Fruit fly (Drosophila melanogaster) whole organism, embryonic: Measurements from ENCODE around the gene CG13239.
A peak's percentile ranks its signal among the peaks of the same experiment; 100 is the strongest.

ENCODE experiments used
- Antp ChIP-seq: fragments of 200-800 bp; sonication (Bioruptor generic); optimal IDR thresholded peaks from 3 replicates; lab custom pipeline; 2016; ENCODE audit warnings: missing biosample characterization, missing genetic modification characterization
- BEAF-32 ChIP-seq: fragments of 200-800 bp; sonication (Bioruptor generic); optimal IDR thresholded peaks from 3 replicates; lab custom pipeline; 2017; ENCODE audit warnings: missing biosample characterization, missing genetic modification characterization, mild to moderate bottlenecking, moderate library complexity, missing genetic modification reagents
- CG11093 ChIP-seq: fragments of 200-800 bp; sonication (Bioruptor generic); IDR thresholded peaks from 3 replicates; pipeline ENCODE4 v1.3.6; 2022; ENCODE audit warnings: missing biosample characterization, missing genetic modification characterization
- CG17568 ChIP-seq: fragments of 200-800 bp; sonication (Bioruptor generic); optimal IDR thresholded peaks from 2 replicates; lab custom pipeline; 2018; ENCODE audit warnings: missing biosample characterization, mild to moderate bottlenecking, missing genetic modification characterization, moderate library complexity
- CG2202 ChIP-seq: fragments of 200-800 bp; sonication (Bioruptor generic); optimal IDR thresholded peaks from 2 replicates; lab custom pipeline; 2018; ENCODE audit warnings: missing biosample characterization, mild to moderate bottlenecking, missing genetic modification characterization
- CG4328 ChIP-seq: fragments of 200-800 bp; sonication (Bioruptor generic); optimal IDR thresholded peaks from 3 replicates; lab custom pipeline; 2017; ENCODE audit warnings: missing biosample characterization, missing genetic modification reagents, missing genetic modification characterization
- CG4404 ChIP-seq: fragments of 200-800 bp; sonication (Bioruptor generic); IDR thresholded peaks from 2 replicates; pipeline ENCODE4 v1.3.6; 2022; ENCODE audit warnings: missing biosample characterization, missing genetic modification characterization
- CG6254 ChIP-seq: fragments of 200-800 bp; sonication (Bioruptor generic); optimal IDR thresholded peaks from 3 replicates; lab custom pipeline; 2017; ENCODE audit warnings: mild to moderate bottlenecking, missing biosample characterization, missing genetic modification reagents, missing genetic modification characterization
- CG6791 ChIP-seq: fragments of 200-800 bp; sonication (Bioruptor generic); IDR thresholded peaks from 3 replicates; pipeline ENCODE4 v1.3.6; 2022; ENCODE audit warnings: missing biosample characterization, missing genetic modification characterization; ENCODE audit not compliant: partially characterized antibody
- CG7271 ChIP-seq: fragments of 200-800 bp; sonication (Bioruptor generic); optimal IDR thresholded peaks from 2 replicates; lab custom pipeline; 2018; ENCODE audit warnings: missing biosample characterization, mild to moderate bottlenecking, missing genetic modification characterization, moderate library complexity
- CG7963 ChIP-seq: fragments of 200-800 bp; sonication (Bioruptor generic); IDR thresholded peaks from 3 replicates; pipeline ENCODE4 v1.3.6; 2022; ENCODE audit warnings: missing biosample characterization, missing genetic modification characterization; ENCODE audit not compliant: partially characterized antibody
- CG9817 ChIP-seq: fragments of 200-800 bp; sonication (Bioruptor generic); optimal IDR thresholded peaks from 2 replicates; lab custom pipeline; 2018; ENCODE audit warnings: missing biosample characterization, mild to moderate bottlenecking, missing genetic modification characterization, moderate library complexity
- CTCF ChIP-seq: fragments of 200-800 bp; sonication (Bioruptor generic); optimal IDR thresholded peaks from 2 replicates; lab custom pipeline; 2017; ENCODE audit warnings: missing biosample characterization, mild to moderate bottlenecking, missing genetic modification characterization, moderate library complexity
- Chrac-16 ChIP-seq: fragments of 200-800 bp; sonication (Bioruptor generic); optimal IDR thresholded peaks from 3 replicates; lab custom pipeline; 2016; ENCODE audit warnings: missing biosample characterization, missing genetic modification characterization
- D ChIP-seq, 2 experiments: fragments of 200-800 bp in 1 of 2; fragments of >200 bp in 1 of 2; sonication (Bioruptor generic) in 1 of 2; optimal IDR thresholded peaks; 2 replicates in 1 of 2; 3 replicates in 1 of 2; lab custom pipeline; 2017; ENCODE audit warnings: mild to moderate bottlenecking in 1 of 2, missing biosample characterization in 1 of 2, missing genetic modification characterization in 1 of 2, missing genetic modification reagents in 1 of 2
- Doc2 ChIP-seq: fragments of 200-800 bp; sonication (Bioruptor generic); IDR thresholded peaks from 2 replicates; pipeline ENCODE4 v1.3.6; 2022; ENCODE audit warnings: missing biosample characterization, missing genetic modification characterization
- Hand ChIP-seq: fragments of 200-800 bp; sonication (Bioruptor generic); optimal IDR thresholded peaks from 2 replicates; lab custom pipeline; 2017; ENCODE audit warnings: mild to moderate bottlenecking, missing biosample characterization, missing genetic modification reagents, missing genetic modification characterization
- Hr39 ChIP-seq: fragments of >200 bp; optimal IDR thresholded peaks from 2 replicates; lab custom pipeline; 2017
- Oaz ChIP-seq: fragments of 200-800 bp; sonication (Bioruptor generic); IDR thresholded peaks from 2 replicates; pipeline ENCODE4 v1.3.6; 2022; ENCODE audit warnings: missing biosample characterization, missing genetic modification characterization
- Opbp ChIP-seq: fragments of 200-800 bp; sonication (Bioruptor generic); IDR thresholded peaks from 3 replicates; pipeline ENCODE4 v1.3.6; 2022; ENCODE audit warnings: missing biosample characterization, missing genetic modification characterization; ENCODE audit not compliant: partially characterized antibody
- Optix ChIP-seq: fragments of 200-800 bp; sonication (Bioruptor generic); IDR thresholded peaks from 3 replicates; pipeline ENCODE4 v1.3.6; 2022; ENCODE audit warnings: missing biosample characterization, missing genetic modification characterization
- TFAM ChIP-seq: fragments of 200-800 bp; sonication (Bioruptor generic); optimal IDR thresholded peaks from 2 replicates; lab custom pipeline; 2017; ENCODE audit warnings: missing biosample characterization, missing genetic modification characterization, inconsistent platforms
- Trl ChIP-seq, 3 experiments: fragments of >200 bp in 2 of 3; fragments of 200-800 bp in 1 of 3; sonication (Bioruptor generic) in 1 of 3; optimal IDR thresholded peaks; 2 replicates in 1 of 3; 3 replicates in 2 of 3; lab custom pipeline; 2016 to 2017; ENCODE audit warnings: missing biosample characterization in 1 of 3, missing genetic modification characterization in 1 of 3
- Usf ChIP-seq: fragments of 200-800 bp; sonication (Bioruptor generic); optimal IDR thresholded peaks from 2 replicates; lab custom pipeline; 2017; ENCODE audit warnings: missing genotype, missing biosample characterization, missing genetic modification characterization
- ab ChIP-seq: fragments of 200-800 bp; sonication (Bioruptor generic); optimal IDR thresholded peaks from 2 replicates; lab custom pipeline; 2016; ENCODE audit warnings: missing biosample characterization, missing genetic modification characterization
- ci ChIP-seq: fragments of 200-800 bp; sonication (Bioruptor generic); IDR thresholded peaks from 3 replicates; pipeline ENCODE4 v1.3.6; 2022; ENCODE audit warnings: missing biosample characterization, missing genetic modification characterization
- dati ChIP-seq: fragments of 200-800 bp; sonication (Bioruptor generic); IDR thresholded peaks from 2 replicates; pipeline ENCODE4 v1.3.6; 2022; ENCODE audit warnings: missing biosample characterization, missing genetic modification characterization
- dysf ChIP-seq: fragments of 200-800 bp; sonication (Bioruptor generic); IDR thresholded peaks from 3 replicates; pipeline ENCODE4 v1.3.6; 2022; ENCODE audit warnings: missing biosample characterization, missing genetic modification characterization
- ems ChIP-seq: fragments of 200-800 bp; sonication (Bioruptor generic); optimal IDR thresholded peaks from 3 replicates; lab custom pipeline; 2016; ENCODE audit warnings: missing biosample characterization, missing genetic modification characterization
- exex ChIP-seq: fragments of 200-800 bp; sonication (Bioruptor generic); optimal IDR thresholded peaks from 4 replicates; lab custom pipeline; 2018; ENCODE audit warnings: missing biosample characterization, mild to moderate bottlenecking, missing genetic modification characterization, moderate library complexity
- fu2 ChIP-seq: fragments of 200-800 bp; sonication (Bioruptor generic); optimal IDR thresholded peaks from 2 replicates; lab custom pipeline; 2016; ENCODE audit warnings: missing biosample characterization, missing genetic modification characterization
- gfzf ChIP-seq: fragments of 200-800 bp; sonication (Bioruptor generic); optimal IDR thresholded peaks from 2 replicates; lab custom pipeline; 2016; ENCODE audit warnings: missing biosample characterization, mild to moderate bottlenecking, missing genetic modification characterization, moderate library complexity
- gsb-n ChIP-seq: fragments of 200-800 bp; sonication (Bioruptor generic); optimal IDR thresholded peaks from 3 replicates; lab custom pipeline; 2018; ENCODE audit warnings: missing biosample characterization, mild to moderate bottlenecking, missing genetic modification characterization
- her ChIP-seq: fragments of 200-800 bp; sonication (Bioruptor generic); optimal IDR thresholded peaks from 2 replicates; lab custom pipeline; 2016; ENCODE audit warnings: missing biosample characterization, missing genetic modification characterization
- hth ChIP-seq: fragments of >200 bp; optimal IDR thresholded peaks from 2 replicates; lab custom pipeline; 2017; ENCODE audit warnings: inconsistent platforms
- nerfin-1 ChIP-seq: fragments of 200-800 bp; sonication (Bioruptor generic); optimal IDR thresholded peaks from 3 replicates; lab custom pipeline; 2019; ENCODE audit warnings: missing biosample characterization, mild to moderate bottlenecking, missing genetic modification characterization, moderate library complexity
- nom ChIP-seq: fragments of 200-800 bp; sonication (Bioruptor generic); optimal IDR thresholded peaks from 2 replicates; lab custom pipeline; 2017; ENCODE audit warnings: missing biosample characterization, missing genetic modification characterization, mild to moderate bottlenecking, moderate library complexity, missing genetic modification reagents
- org-1 ChIP-seq: fragments of 200-800 bp; sonication (Bioruptor generic); optimal IDR thresholded peaks from 2 replicates; lab custom pipeline; 2017; ENCODE audit warnings: missing biosample characterization, missing genetic modification characterization
- pan ChIP-seq, 4 experiments: fragments of >200 bp in 3 of 4; fragments of 200-800 bp in 1 of 4; sonication (Bioruptor generic) in 1 of 4; optimal IDR thresholded peaks in 3 of 4; IDR thresholded peaks in 1 of 4; 2 replicates each; pipeline versions ENCODE4 v1.3.6 to Lab custom; 2017 to 2022; ENCODE audit warnings: missing biosample characterization in 2 of 4, missing genetic modification characterization in 2 of 4, mixed read lengths in 1 of 4
- pho ChIP-seq: fragments of 200-800 bp; sonication (Bioruptor generic); optimal IDR thresholded peaks from 2 replicates; lab custom pipeline; 2016; ENCODE audit warnings: missing biosample characterization, missing genetic modification characterization
- schlank ChIP-seq: fragments of 200-800 bp; sonication (Bioruptor generic); optimal IDR thresholded peaks from 2 replicates; lab custom pipeline; 2018; ENCODE audit warnings: missing biosample characterization, mild to moderate bottlenecking, missing genetic modification characterization
- sima ChIP-seq: fragments of 200-800 bp; sonication (Bioruptor generic); optimal IDR thresholded peaks from 2 replicates; lab custom pipeline; 2016; ENCODE audit warnings: missing biosample characterization, missing genetic modification characterization
- vvl ChIP-seq: fragments of 200-800 bp; sonication (Bioruptor generic); IDR thresholded peaks from 2 replicates; pipeline ENCODE4 v1.3.6; 2022; ENCODE audit warnings: missing biosample characterization, missing genetic modification characterization

The CG13239 gene

dm6 chr3L:22824668-22825192 lies 35.9 kb upstream of the CG13239 start (continued):
- peak; percentile 62 for TF ChIP-seq Hand (GFP tag; lab: Kevin White, UChicago)
- TF ChIP-seq Opbp (GFP tag; lab: Robert Waterston, UW) = no peak; the same call in 2 of the 3 replicates
- TF ChIP-seq sima (GFP tag; lab: Kevin White, UChicago) = no peak
- TF ChIP-seq exex = no peak
- no peak for TF ChIP-seq Chrac-16 (GFP tag; lab: Kevin White, UChicago)
- no peak for TF ChIP-seq CG6254 (GFP tag; lab: Kevin White, UChicago)
- TF ChIP-seq, all 482 proteins: peak for 51

dm6 chr3L:22826236-22826635 lies 34.4 kb upstream of the CG13239 start:
- TF ChIP-seq Oaz (GFP tag; lab: Robert Waterston, UW) = no peak
- TF ChIP-seq fu2 (GFP tag; lab: Kevin White, UChicago) = no peak
- TF ChIP-seq CG7271 (tag; lab: Kevin White, UChicago) = no peak
- TF ChIP-seq vvl (GFP tag; lab: Robert Waterston, UW) = no peak
- TF ChIP-seq D (optimal IDR thresholded peaks at IDR 0.05; lab: Kevin White, UChicago) = no peak
- no peak for TF ChIP-seq D (GFP tag; optimal IDR thresholded peaks at IDR 0.05; lab: Kevin White, UChicago)
- TF ChIP-seq Chrac-16 (GFP tag; lab: Kevin White, UChicago) = no peak
- TF ChIP-seq Trl (optimal IDR thresholded peaks at IDR 0.05; lab: Kevin White, UChicago) = peak in 1 of 2 experiments; percentile 3
- TF ChIP-seq Trl (GFP tag; optimal IDR thresholded peaks at IDR 0.05; lab: Kevin White, UChicago) = no peak
- no peak for TF ChIP-seq gfzf (GFP tag; lab: Kevin White, UChicago)
- TF ChIP-seq nom = peak; percentile 8
- no peak for TF ChIP-seq CG4404
- no peak for TF ChIP-seq dysf
- TF ChIP-seq hth = no peak

- TF ChIP-seq pan (optimal IDR thresholded peaks at IDR 0.05; lab: Kevin White, UChicago) (no peak), pan (GFP tag; optimal IDR thresholded peaks at IDR 0.05 in 1 of 2, IDR thresholded peaks at IDR 0.05 in 1 of 2) (peak in 1 of 2 experiments; percentile 18), her (GFP tag; lab: Kevin White, UChicago) (no peak), Hr39 (lab: Kevin White, UChicago) (peak; percentile 16)
Measured at dm6 chr3L:22830132-22830697, 30.4 kb upstream of the CG13239 start.

- TF ChIP-seq CTCF (GFP tag; lab: Kevin White, UChicago) (no peak), Antp (GFP tag; lab: Kevin White, UChicago) (no peak), gsb-n (tag; lab: Kevin White, UChicago) (no peak), CG7963 (GFP tag; lab: Robert Waterston, UW) (no peak), ems (GFP tag; lab: Kevin White, UChicago) (no peak), CG9817 (tag; lab: Kevin White, UChicago) (no peak), ab (GFP tag; lab: Kevin White, UChicago) (no peak), ci (GFP tag; lab: Robert Waterston, UW) (no peak; the same call in 2 of the 3 replicates), Optix (GFP tag; lab: Robert Waterston, UW) (no peak), CG6791 (GFP tag; lab: Robert Waterston, UW) (no peak), TFAM (no peak), pho (GFP tag; lab: Kevin White, UChicago) (no peak), org-1 (GFP tag; lab: Kevin White, UChicago) (no peak), nerfin-1 (tag; lab: Kevin White, UChicago) (peak; percentile 36), CG4328 (GFP tag; lab: Kevin White, UChicago) (no peak), CG2202 (no peak), CG17568 (no peak), Doc2 (GFP tag; lab: Robert Waterston, UW) (no peak), CG11093 (no peak), BEAF-32 (GFP tag; lab: Kevin White, UChicago) (no peak), Usf (no peak), dati (no peak), schlank (no peak)
Measured at dm6 chr3L:22835144-22835964, 25.2 kb upstream of the CG13239 start, which contains the start of gene jim. TSS of gene jim (minus strand) at chr3L:22835194.
